Fruit fly (Drosophila melanogaster) whole organism: Measurements from ENCODE around the gene mora.

Source experiments
- CG8478 ChIP-seq: fragments of >200 bp; optimal IDR thresholded peaks from 2 replicates; lab custom pipeline; 2018; ENCODE audit warnings: inconsistent platforms
- Dll ChIP-seq: fragments of >200 bp; optimal IDR thresholded peaks from 2 replicates; lab custom pipeline; 2017
- pan ChIP-seq: fragments of >200 bp; optimal IDR thresholded peaks from 2 replicates; lab custom pipeline; 2017
- psq ChIP-seq: fragments of >200 bp; optimal IDR thresholded peaks from 2 replicates; lab custom pipeline; 2017

DNA sequence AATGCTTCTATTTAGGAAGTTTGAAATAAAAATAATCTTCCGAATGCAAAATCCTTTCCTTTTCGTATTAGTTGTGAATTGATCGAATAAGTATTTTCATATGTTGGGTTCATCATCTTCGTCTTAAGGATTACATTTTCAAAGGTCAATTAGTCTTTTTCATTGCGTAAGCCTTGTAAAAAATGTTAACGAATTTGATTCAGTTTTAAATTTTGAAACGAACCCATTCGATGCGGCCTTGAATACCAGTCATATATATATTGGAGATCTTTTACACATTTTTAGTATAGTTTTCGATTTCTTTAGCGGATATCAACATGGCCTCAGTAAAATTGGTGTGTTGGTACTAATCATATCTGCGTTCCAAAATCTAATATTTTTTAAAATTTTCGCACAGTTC lies 42.5 kb downstream of the mora start, which contains the start of gene Acp95EF:
- TF ChIP-seq CG8478, result no peak
- TF ChIP-seq Dll (lab: Kevin White, UChicago), result no peak
- no peak for TF ChIP-seq pan
- TF ChIP-seq psq (lab: Kevin White, UChicago), result no peak
